Fruit fly (Drosophila melanogaster) whole organism: ENCODE results near the gene Osi11.

Experiments used
- pan ChIP-seq: fragments of >200 bp; optimal IDR thresholded peaks from 2 replicates; lab custom pipeline; 2017
- psq ChIP-seq: fragments of >200 bp; optimal IDR thresholded peaks from 2 replicates; lab custom pipeline; 2017
- usp ChIP-seq: fragments of >200 bp; optimal IDR thresholded peaks from 2 replicates; lab custom pipeline; 2017; ENCODE audit warnings: missing biosample characterization, missing genetic modification characterization, mixed read lengths

DNA sequence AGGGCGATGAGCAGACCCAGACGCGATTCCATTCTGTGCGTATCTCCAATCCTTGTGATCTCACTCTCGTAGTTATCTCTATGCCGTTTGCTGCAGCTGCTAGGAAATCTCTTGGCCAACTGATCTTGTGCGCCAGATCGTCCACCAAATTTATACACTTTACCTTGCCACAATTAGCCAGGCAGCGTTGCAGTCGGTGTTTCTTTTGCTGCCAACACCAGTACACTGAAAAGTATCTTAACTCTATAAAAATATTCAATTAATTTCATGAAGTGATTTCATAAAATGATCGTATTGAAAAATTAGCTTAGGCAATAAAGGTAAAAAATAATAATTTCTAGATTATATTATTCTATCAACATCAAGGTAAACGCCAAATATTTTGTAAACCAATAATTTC is at the start of gene Osi11:
- TF ChIP-seq psq (no peak), pan (lab: Kevin White, UChicago) (no peak), usp (GFP tag; lab: Kevin White, UChicago) (no peak)
